Fruit fly (Drosophila melanogaster) whole organism, embryonic: ENCODE measurements around the gene Gnf1.

ENCODE experiments used
- Ada2b ChIP-seq: fragments of 200-800 bp; sonication (Bioruptor generic); IDR thresholded peaks from 2 replicates; pipeline ENCODE4 v1.3.6; 2022; ENCODE audit warnings: missing biosample characterization, missing genetic modification characterization
- Atf6 ChIP-seq: fragments of 200-800 bp; sonication (Bioruptor generic); IDR thresholded peaks from 2 replicates; pipeline ENCODE4 v1.3.6; 2022; ENCODE audit warnings: missing biosample characterization, missing genetic modification characterization
- Bteb2 ChIP-seq: fragments of 200-800 bp; sonication (Bioruptor generic); optimal IDR thresholded peaks from 2 replicates; lab custom pipeline; 2016; ENCODE audit warnings: missing biosample characterization, missing genetic modification characterization
- CG10366 ChIP-seq: fragments of 200-800 bp; sonication (Bioruptor generic); IDR thresholded peaks from 2 replicates; pipeline ENCODE4 v1.3.6; 2022; ENCODE audit warnings: missing biosample characterization, missing genetic modification characterization
- CG10431 ChIP-seq: fragments of 200-800 bp; sonication (Bioruptor generic); optimal IDR thresholded peaks from 3 replicates; lab custom pipeline; 2018; ENCODE audit warnings: missing biosample characterization, mild to moderate bottlenecking, missing genetic modification characterization
- CG11093 ChIP-seq: fragments of 200-800 bp; sonication (Bioruptor generic); IDR thresholded peaks from 3 replicates; pipeline ENCODE4 v1.3.6; 2022; ENCODE audit warnings: missing biosample characterization, missing genetic modification characterization
- CG15011 ChIP-seq: fragments of 200-800 bp; sonication (Bioruptor generic); optimal IDR thresholded peaks from 3 replicates; lab custom pipeline; 2018; ENCODE audit warnings: missing biosample characterization, mild to moderate bottlenecking, missing genetic modification characterization
- CG16779 ChIP-seq: fragments of 200-800 bp; sonication (Bioruptor generic); IDR thresholded peaks from 2 replicates; pipeline ENCODE4 v1.3.6; 2022; ENCODE audit warnings: missing biosample characterization, missing genetic modification characterization
- CG16815 ChIP-seq: fragments of 200-800 bp; sonication (Bioruptor generic); optimal IDR thresholded peaks from 3 replicates; lab custom pipeline; 2017; ENCODE audit warnings: missing biosample characterization, mild to moderate bottlenecking, missing genetic modification characterization
- CG17359 ChIP-seq: fragments of 200-800 bp; sonication (Bioruptor generic); optimal IDR thresholded peaks from 3 replicates; lab custom pipeline; 2018; ENCODE audit warnings: missing biosample characterization, mild to moderate bottlenecking, missing genetic modification characterization, moderate library complexity
- CG17361 ChIP-seq: fragments of 200-800 bp; sonication (Bioruptor generic); IDR thresholded peaks from 3 replicates; pipeline ENCODE4 v1.3.6; 2022; ENCODE audit warnings: missing biosample characterization, missing genetic modification characterization
- CG17612 ChIP-seq: fragments of 200-800 bp; sonication (Bioruptor generic); IDR thresholded peaks from 2 replicates; pipeline ENCODE4 v1.3.6; 2022; ENCODE audit warnings: missing biosample characterization, missing genetic modification characterization
- CG1792 ChIP-seq: fragments of 200-800 bp; sonication (Bioruptor generic); optimal IDR thresholded peaks from 2 replicates; lab custom pipeline; 2016; ENCODE audit warnings: missing biosample characterization, missing genetic modification characterization
- CG34224 ChIP-seq: fragments of 200-800 bp; sonication (Bioruptor generic); IDR thresholded peaks from 3 replicates; pipeline ENCODE4 v1.3.6; 2022; ENCODE audit warnings: missing biosample characterization, missing genetic modification characterization; ENCODE audit not compliant: partially characterized antibody
- CG4360 ChIP-seq: fragments of 200-800 bp; sonication (Bioruptor generic); IDR thresholded peaks from 2 replicates; pipeline ENCODE4 v1.3.6; 2022; ENCODE audit warnings: missing biosample characterization, missing genetic modification characterization
- CG43689 ChIP-seq: fragments of 200-800 bp; sonication (Bioruptor generic); IDR thresholded peaks from 2 replicates; pipeline ENCODE4 v1.3.6; 2022; ENCODE audit warnings: missing biosample characterization, missing genetic modification characterization
- CG6254 ChIP-seq: fragments of 200-800 bp; sonication (Bioruptor generic); optimal IDR thresholded peaks from 3 replicates; lab custom pipeline; 2017; ENCODE audit warnings: mild to moderate bottlenecking, missing biosample characterization, missing genetic modification reagents, missing genetic modification characterization
- CG6813 ChIP-seq: fragments of 200-800 bp; sonication (Bioruptor generic); optimal IDR thresholded peaks from 2 replicates; lab custom pipeline; 2017; ENCODE audit warnings: missing biosample characterization, missing genetic modification characterization, mild to moderate bottlenecking, moderate library complexity, missing genetic modification reagents
- CG8478 ChIP-seq: fragments of >200 bp; optimal IDR thresholded peaks from 2 replicates; lab custom pipeline; 2018
- CG9876 ChIP-seq: fragments of 200-800 bp; sonication (Bioruptor generic); optimal IDR thresholded peaks from 2 replicates; lab custom pipeline; 2016; ENCODE audit warnings: missing biosample characterization, missing genetic modification characterization
- Chrac-16 ChIP-seq: fragments of 200-800 bp; sonication (Bioruptor generic); optimal IDR thresholded peaks from 3 replicates; lab custom pipeline; 2016; ENCODE audit warnings: missing biosample characterization, missing genetic modification characterization
- Deaf1 ChIP-seq: fragments of 200-800 bp; optimal IDR thresholded peaks from 3 replicates; lab custom pipeline; 2019; ENCODE audit warnings: missing biosample characterization, mild to moderate bottlenecking, missing genetic modification characterization, moderate library complexity
- Dek ChIP-seq: fragments of 200-800 bp; sonication (Bioruptor generic); optimal IDR thresholded peaks from 3 replicates; lab custom pipeline; 2019; ENCODE audit warnings: missing biosample characterization, mild to moderate bottlenecking, missing genetic modification characterization, moderate library complexity
- Doc2 ChIP-seq: fragments of 200-800 bp; sonication (Bioruptor generic); IDR thresholded peaks from 2 replicates; pipeline ENCODE4 v1.3.6; 2022; ENCODE audit warnings: missing biosample characterization, missing genetic modification characterization
- H2.0 ChIP-seq: fragments of 200-800 bp; sonication (Bioruptor generic); IDR thresholded peaks from 2 replicates; pipeline ENCODE4 v1.3.6; 2022; ENCODE audit warnings: missing biosample characterization, missing genetic modification characterization
- HmgD ChIP-seq: fragments of 200-800 bp; sonication (Bioruptor generic); optimal IDR thresholded peaks from 3 replicates; lab custom pipeline; 2016; ENCODE audit warnings: missing biosample characterization, missing genetic modification characterization
- Hmr ChIP-seq: fragments of 200-800 bp; sonication (Bioruptor generic); optimal IDR thresholded peaks from 3 replicates; lab custom pipeline; 2017; ENCODE audit warnings: mild to moderate bottlenecking, missing biosample characterization, missing genetic modification reagents, missing genetic modification characterization
- Hmx ChIP-seq: fragments of 200-800 bp; sonication (Bioruptor generic); optimal IDR thresholded peaks from 2 replicates; lab custom pipeline; 2016; ENCODE audit warnings: missing biosample characterization, missing genetic modification characterization
- Hr78 ChIP-seq, 2 experiments: fragments of 200-800 bp in 1 of 2; fragments of >200 bp in 1 of 2; sonication (Bioruptor generic) in 1 of 2; optimal IDR thresholded peaks; 2 replicates each; lab custom pipeline; 2017 to 2019; ENCODE audit warnings: missing biosample characterization in 2 of 2, missing genetic modification characterization in 2 of 2, mild to moderate bottlenecking in 1 of 2, moderate library complexity in 1 of 2
- Hsf ChIP-seq: fragments of 200-800 bp; sonication (Bioruptor generic); optimal IDR thresholded peaks from 3 replicates; lab custom pipeline; 2016; ENCODE audit warnings: missing biosample characterization, missing genetic modification characterization
- Jarid2 ChIP-seq: fragments of 200-800 bp; sonication (Bioruptor generic); optimal IDR thresholded peaks from 3 replicates; lab custom pipeline; 2017; ENCODE audit warnings: mild to moderate bottlenecking, missing biosample characterization, missing genetic modification reagents, missing genetic modification characterization
- Mad ChIP-seq: fragments of 200-800 bp; sonication (Bioruptor generic); optimal IDR thresholded peaks from 2 replicates; lab custom pipeline; 2016; ENCODE audit warnings: missing biosample characterization, missing genetic modification characterization
- Med ChIP-seq: fragments of 200-800 bp; sonication (Bioruptor generic); peaks from one replicate; lab custom pipeline; 2016; ENCODE audit warnings: missing biosample characterization, missing genetic modification characterization, mild to moderate bottlenecking, inconsistent platforms, moderate library complexity
- Neu2 ChIP-seq: fragments of 200-800 bp; sonication (Bioruptor generic); optimal IDR thresholded peaks from 3 replicates; lab custom pipeline; 2016; ENCODE audit warnings: missing biosample characterization, missing genetic modification characterization, borderline replicate concordance
- aop ChIP-seq: fragments of 200-800 bp; sonication (Bioruptor generic); IDR thresholded peaks from 2 replicates; pipeline ENCODE4 v1.3.6; 2022; ENCODE audit warnings: missing biosample characterization, missing genetic modification characterization
- dpn ChIP-seq, 2 experiments: fragments of 200-800 bp; sonication (Bioruptor generic); optimal IDR thresholded peaks; 3 replicates each; lab custom pipeline; 2016; ENCODE audit warnings: missing biosample characterization in 2 of 2, missing genetic modification characterization in 2 of 2
- gcm2 ChIP-seq: fragments of 200-800 bp; sonication (Bioruptor generic); optimal IDR thresholded peaks from 2 replicates; lab custom pipeline; 2016; ENCODE audit warnings: missing biosample characterization, missing genetic modification characterization
- grau ChIP-seq: fragments of 200-800 bp; optimal IDR thresholded peaks from 3 replicates; lab custom pipeline; 2019; ENCODE audit warnings: missing biosample characterization, mild to moderate bottlenecking, missing genetic modification characterization, moderate library complexity
- grn ChIP-seq: fragments of 200-800 bp; sonication (Bioruptor generic); optimal IDR thresholded peaks from 3 replicates; lab custom pipeline; 2017; ENCODE audit warnings: missing biosample characterization, missing genetic modification characterization
- h ChIP-seq: fragments of >200 bp; optimal IDR thresholded peaks from 2 replicates; lab custom pipeline; 2017
- klu ChIP-seq: fragments of 200-800 bp; sonication (Bioruptor generic); IDR thresholded peaks from 2 replicates; pipeline ENCODE4 v1.3.6; 2022; ENCODE audit warnings: missing biosample characterization, missing genetic modification characterization
- onecut ChIP-seq: fragments of 200-800 bp; sonication (Bioruptor generic); IDR thresholded peaks from 2 replicates; pipeline ENCODE4 v1.3.6; 2022; ENCODE audit warnings: missing biosample characterization, missing genetic modification characterization
- pan ChIP-seq, 4 experiments: fragments of >200 bp in 3 of 4; fragments of 200-800 bp in 1 of 4; sonication (Bioruptor generic) in 1 of 4; optimal IDR thresholded peaks in 3 of 4; IDR thresholded peaks in 1 of 4; 2 replicates each; pipeline versions ENCODE4 v1.3.6 to Lab custom; 2017 to 2022; ENCODE audit warnings: missing biosample characterization in 2 of 4, missing genetic modification characterization in 2 of 4, mixed read lengths in 1 of 4
- peb ChIP-seq: fragments of 200-800 bp; sonication (Bioruptor generic); IDR thresholded peaks from 2 replicates; pipeline ENCODE4 v1.3.6; 2022; ENCODE audit warnings: missing biosample characterization, missing genetic modification characterization
- ranshi ChIP-seq: fragments of 200-800 bp; sonication (Bioruptor generic); IDR thresholded peaks from 2 replicates; pipeline ENCODE4 v1.3.6; 2022; ENCODE audit warnings: missing biosample characterization, missing genetic modification characterization
- seq ChIP-seq: fragments of 200-800 bp; sonication (Bioruptor generic); IDR thresholded peaks from 2 replicates; pipeline ENCODE4 v1.3.6; 2022; ENCODE audit warnings: missing biosample characterization, missing genetic modification characterization
- sug ChIP-seq: fragments of 200-800 bp; optimal IDR thresholded peaks from 2 replicates; lab custom pipeline; 2019; ENCODE audit warnings: missing biosample characterization, mild to moderate bottlenecking, missing genetic modification characterization, moderate library complexity
- twi ChIP-seq: fragments of 200-800 bp; optimal IDR thresholded peaks from 2 replicates; lab custom pipeline; 2019; ENCODE audit warnings: missing biosample characterization, mild to moderate bottlenecking, missing genetic modification characterization, moderate library complexity
- zfh1 ChIP-seq: fragments of 200-800 bp; sonication (Bioruptor generic); IDR thresholded peaks from 3 replicates; pipeline ENCODE4 v1.3.6; 2022; ENCODE audit warnings: missing biosample characterization, missing genetic modification characterization
- zfh2 ChIP-seq: fragments of 200-800 bp; sonication (Bioruptor generic); optimal IDR thresholded peaks from 2 replicates; lab custom pipeline; 2016; ENCODE audit warnings: missing biosample characterization, missing genetic modification characterization

Gnf1 gene

dm6 chr3R:4886086-4886812 is 20.2 kb upstream of the Gnf1 start (continued):
- TF ChIP-seq Ada2b (GFP tag; lab: Robert Waterston, UW): peak; percentile 46; the same call in 1 of the 2 replicates
- peak; percentile 75 for TF ChIP-seq zfh1
- peak; percentile 62 for TF ChIP-seq CG16815 (GFP tag; lab: Kevin White, UChicago)
- no peak for TF ChIP-seq CG4360 (GFP tag; lab: Robert Waterston, UW)
- TF ChIP-seq sug (tag; lab: Kevin White, UChicago): no peak
- TF ChIP-seq HmgD: peak; percentile 25
- TF ChIP-seq dpn (GFP tag; optimal IDR thresholded peaks at IDR 0.05; lab: Kevin White, UChicago): peak; percentile 68 to 69
- TF ChIP-seq klu (GFP tag; lab: Robert Waterston, UW): no peak
- TF ChIP-seq CG17359 (tag; lab: Kevin White, UChicago): peak; percentile 69
- peak; percentile 51 for TF ChIP-seq Hsf (GFP tag; lab: Kevin White, UChicago)
- peak; percentile 64 for TF ChIP-seq H2.0 (GFP tag; lab: Robert Waterston, UW)
- no peak for TF ChIP-seq Neu2
- peak; percentile 69 for TF ChIP-seq CG6813 (GFP tag; lab: Kevin White, UChicago)
- TF ChIP-seq ranshi (GFP tag; lab: Robert Waterston, UW): peak; percentile 46; the same call in 1 of the 2 replicates
- TF ChIP-seq Dek (tag; lab: Kevin White, UChicago): no peak
- no peak for TF ChIP-seq Hmx (GFP tag; lab: Kevin White, UChicago)
- peak; percentile 21 for TF ChIP-seq Deaf1 (tag; lab: Kevin White, UChicago)
- TF ChIP-seq Atf6 (GFP tag; lab: Robert Waterston, UW): 0 out of 2 replicates have a peak, but pooled peaks have one; percentile 33
- peak; percentile 69 for TF ChIP-seq onecut
- no peak for TF ChIP-seq CG16779 (GFP tag; lab: Robert Waterston, UW)
- no peak for TF ChIP-seq CG15011 (GFP tag; lab: Kevin White, UChicago)
- TF ChIP-seq pan (optimal IDR thresholded peaks at IDR 0.05; lab: Kevin White, UChicago): no peak
- peak in 1 of 2 experiments; percentile 67 for TF ChIP-seq pan (GFP tag; optimal IDR thresholded peaks at IDR 0.05 in 1 of 2, IDR thresholded peaks at IDR 0.05 in 1 of 2)
- TF ChIP-seq peb (GFP tag; lab: Robert Waterston, UW): peak; percentile 48; the same call in 1 of the 2 replicates
- TF ChIP-seq grau (tag; lab: Kevin White, UChicago): peak; percentile 68
- peak; percentile 22 for TF ChIP-seq CG9876
- no peak for TF ChIP-seq Doc2 (GFP tag; lab: Robert Waterston, UW)
- no peak for TF ChIP-seq CG17612 (GFP tag; lab: Robert Waterston, UW)
- 0 out of 3 replicates have a peak, but pooled peaks have one; percentile 43 for TF ChIP-seq CG11093
- peak; percentile 50; the same call in 1 of the 2 replicates for TF ChIP-seq aop (GFP tag; lab: Robert Waterston, UW)
- no peak for TF ChIP-seq CG8478 (lab: Kevin White, UChicago)
- TF ChIP-seq Bteb2 (GFP tag; lab: Kevin White, UChicago): no peak
- no peak for TF ChIP-seq Hr78 (GFP tag; optimal IDR thresholded peaks at IDR 0.05; lab: Kevin White, UChicago)
- TF ChIP-seq seq (GFP tag; lab: Robert Waterston, UW): 0 out of 2 replicates have a peak, but pooled peaks have one; percentile 33
- TF ChIP-seq gcm2 (GFP tag; lab: Kevin White, UChicago): no peak
- peak; percentile 26; the same call in 1 of the 2 replicates for TF ChIP-seq CG10366 (GFP tag; lab: Robert Waterston, UW)
- TF ChIP-seq CG34224 (GFP tag; lab: Robert Waterston, UW): no peak
- TF ChIP-seq CG43689 (GFP tag; lab: Robert Waterston, UW): 0 out of 2 replicates have a peak, but pooled peaks have one; percentile 16
- peak; percentile 61 for TF ChIP-seq CG6254
- TF ChIP-seq Mad (GFP tag; lab: Kevin White, UChicago): peak; percentile 30
- no peak for TF ChIP-seq Jarid2 (GFP tag; lab: Kevin White, UChicago)
- TF ChIP-seq CG1792 (GFP tag; lab: Kevin White, UChicago): peak; percentile 66
- peak; percentile 56 for TF ChIP-seq twi (tag; lab: Kevin White, UChicago)
- TF ChIP-seq CG17361: peak; percentile 79
- peak; percentile 16 for TF ChIP-seq Hmr (GFP tag; lab: Kevin White, UChicago)
- TF ChIP-seq grn (GFP tag; lab: Kevin White, UChicago): no peak
- TF ChIP-seq CG10431 (GFP tag; lab: Kevin White, UChicago): peak; percentile 14
- TF ChIP-seq Chrac-16 (GFP tag; lab: Kevin White, UChicago): peak; percentile 66
- no peak for TF ChIP-seq h (lab: Kevin White, UChicago)
- TF ChIP-seq Med (GFP tag; lab: Kevin White, UChicago): peak; percentile 87
- no peak for TF ChIP-seq zfh2 (GFP tag; lab: Kevin White, UChicago)
